Worm (Caenorhabditis elegans) whole organism, L2 larva: ENCODE results near the gene col-152.
A peak's percentile ranks its signal among the peaks of the same experiment; 100 is the strongest.

ENCODE experiments used
- F13H6.1 ChIP-seq: sonication (generic microtip); optimal IDR thresholded peaks from 2 replicates; lab custom pipeline; 2016; ENCODE audit warnings: missing genetic modification characterization, missing compliant biosample characterization
- R02D3.7 ChIP-seq: fragments of 150-350 bp; optimal IDR thresholded peaks from 2 replicates; lab custom pipeline; 2014; ENCODE audit warnings: missing biosample characterization, missing genetic modification characterization
- Y55F3AM.14 ChIP-seq: fragments of 200-800 bp; sonication (Bioruptor generic); optimal IDR thresholded peaks from 2 replicates; lab custom pipeline; 2018; ENCODE audit warnings: mild to moderate bottlenecking, missing genetic modification characterization, missing compliant biosample characterization
- alr-1 ChIP-seq: fragments of 150-350 bp; optimal IDR thresholded peaks from 2 replicates; lab custom pipeline; 2014; ENCODE audit warnings: missing biosample characterization, missing genetic modification characterization
- aly-2 ChIP-seq: fragments of 150-350 bp; optimal IDR thresholded peaks from 2 replicates; lab custom pipeline; 2014; ENCODE audit warnings: missing biosample characterization, missing genetic modification characterization
- ama-1 ChIP-seq: fragments of 150-350 bp; optimal IDR thresholded peaks from 2 replicates; lab custom pipeline; 2018; ENCODE audit warnings: inconsistent platforms
- ceh-16 ChIP-seq: fragments of 150-350 bp; optimal IDR thresholded peaks from 2 replicates; lab custom pipeline; 2014; ENCODE audit warnings: missing biosample characterization, missing genetic modification characterization
- ceh-82 ChIP-seq: fragments of 150-350 bp; optimal IDR thresholded peaks from 2 replicates; lab custom pipeline; 2014; ENCODE audit warnings: missing biosample characterization, missing genetic modification characterization
- crh-2 ChIP-seq: sonication (generic microtip); optimal IDR thresholded peaks from 2 replicates; lab custom pipeline; 2017; ENCODE audit warnings: missing biosample characterization, missing genetic modification characterization
- egl-27 ChIP-seq: sonication (generic microtip); optimal IDR thresholded peaks from 3 replicates; lab custom pipeline; 2017; ENCODE audit warnings: missing biosample characterization, missing genetic modification reagents, missing genetic modification characterization
- elt-1 ChIP-seq: fragments of 150-350 bp; optimal IDR thresholded peaks from 2 replicates; lab custom pipeline; 2014; ENCODE audit warnings: missing biosample characterization, missing genetic modification characterization
- fos-1 ChIP-seq: fragments of 150-350 bp; optimal IDR thresholded peaks from 2 replicates; lab custom pipeline; 2014; ENCODE audit warnings: missing biosample characterization, missing genetic modification characterization
- gmeb-1 ChIP-seq: fragments of 150-350 bp; optimal IDR thresholded peaks from 2 replicates; lab custom pipeline; 2014; ENCODE audit warnings: missing biosample characterization, missing genetic modification characterization
- lin-11 ChIP-seq: fragments of 150-350 bp; sonication (generic microtip); optimal IDR thresholded peaks from 2 replicates; lab custom pipeline; 2014; ENCODE audit warnings: missing biosample characterization, missing genetic modification characterization, inconsistent platforms, mixed read lengths
- lin-13 ChIP-seq: fragments of 150-350 bp; optimal IDR thresholded peaks from 2 replicates; lab custom pipeline; 2014; ENCODE audit warnings: missing biosample characterization, missing genetic modification reagents, missing genetic modification characterization
- lin-39 ChIP-seq: fragments of 150-350 bp; optimal IDR thresholded peaks from 2 replicates; lab custom pipeline; 2014; ENCODE audit warnings: missing biosample characterization, missing genetic modification reagents, missing genetic modification characterization
- lsy-2 ChIP-seq, 2 experiments: fragments of 150-350 bp in 1 of 2; sonication (generic microtip) in 1 of 2; optimal IDR thresholded peaks; 2 replicates each; lab custom pipeline; 2014 to 2017; ENCODE audit warnings: missing biosample characterization in 2 of 2, missing genetic modification characterization in 2 of 2
- mab-5 ChIP-seq: fragments of 150-350 bp; optimal IDR thresholded peaks from 2 replicates; lab custom pipeline; 2014; ENCODE audit warnings: missing biosample characterization, missing genetic modification characterization
- mbf-1 ChIP-seq: sonication (generic microtip); optimal IDR thresholded peaks from 2 replicates; lab custom pipeline; 2017; ENCODE audit warnings: missing biosample characterization, missing genetic modification characterization
- mdl-1 ChIP-seq, 2 experiments: fragments of 150-350 bp in 1 of 2; sonication (generic microtip) in 1 of 2; optimal IDR thresholded peaks; 2 replicates each; lab custom pipeline; 2017; ENCODE audit warnings: missing biosample characterization in 2 of 2, missing genetic modification characterization in 2 of 2
- nhr-10 ChIP-seq: sonication (generic microtip); optimal IDR thresholded peaks from 2 replicates; lab custom pipeline; 2017; ENCODE audit warnings: missing biosample characterization, missing genetic modification characterization
- nhr-12 ChIP-seq: fragments of 150-350 bp; optimal IDR thresholded peaks from 2 replicates; lab custom pipeline; 2014; ENCODE audit warnings: missing biosample characterization, missing genetic modification characterization
- nhr-129 ChIP-seq: fragments of 150-350 bp; optimal IDR thresholded peaks from 2 replicates; lab custom pipeline; 2014; ENCODE audit warnings: missing biosample characterization, missing genetic modification characterization
- nhr-21 ChIP-seq: fragments of 150-350 bp; optimal IDR thresholded peaks from 2 replicates; lab custom pipeline; 2014; ENCODE audit warnings: missing biosample characterization, missing genetic modification characterization
- nhr-23 ChIP-seq: fragments of 150-350 bp; optimal IDR thresholded peaks from 2 replicates; lab custom pipeline; 2014; ENCODE audit warnings: missing biosample characterization, missing genetic modification reagents, missing genetic modification characterization
- nhr-25 ChIP-seq: fragments of 150-350 bp; sonication (generic microtip); optimal IDR thresholded peaks from 3 replicates; lab custom pipeline; 2014; ENCODE audit warnings: missing biosample characterization, missing genetic modification characterization
- nhr-6 ChIP-seq: fragments of 150-350 bp; optimal IDR thresholded peaks from 2 replicates; lab custom pipeline; 2014; ENCODE audit warnings: missing biosample characterization, missing genetic modification characterization
- nhr-77 ChIP-seq: fragments of 150-350 bp; optimal IDR thresholded peaks from 2 replicates; lab custom pipeline; 2014; ENCODE audit warnings: missing biosample characterization, missing genetic modification characterization
- peb-1 ChIP-seq: fragments of 150-350 bp; optimal IDR thresholded peaks from 2 replicates; lab custom pipeline; 2014; ENCODE audit warnings: missing biosample characterization, missing genetic modification characterization
- sem-4 ChIP-seq: fragments of 150-350 bp; optimal IDR thresholded peaks from 2 replicates; lab custom pipeline; 2014; ENCODE audit warnings: missing biosample characterization, missing genetic modification reagents, missing genetic modification characterization
- skn-1 ChIP-seq: sonication (generic microtip); optimal IDR thresholded peaks from 2 replicates; lab custom pipeline; 2017; ENCODE audit warnings: missing biosample characterization, missing genetic modification characterization
- sma-3 ChIP-seq: sonication (generic microtip); optimal IDR thresholded peaks from 2 replicates; lab custom pipeline; 2016; ENCODE audit warnings: missing genetic modification reagents, missing genetic modification characterization, missing compliant biosample characterization
- sma-9 ChIP-seq, 2 experiments: fragments of 150-350 bp in 1 of 2; sonication (generic microtip) in 1 of 2; optimal IDR thresholded peaks; 2 replicates each; lab custom pipeline; 2014 to 2016; ENCODE audit warnings: missing genetic modification characterization in 2 of 2, mild to moderate bottlenecking in 1 of 2, missing biosample characterization in 1 of 2, missing compliant biosample characterization in 1 of 2, missing genetic modification reagents in 1 of 2, moderate library complexity in 1 of 2
- snpc-4 ChIP-seq: fragments of 150-350 bp; optimal IDR thresholded peaks from 2 replicates; lab custom pipeline; 2014; ENCODE audit warnings: missing biosample characterization, missing genetic modification characterization
- unc-39 ChIP-seq: fragments of 150-350 bp; optimal IDR thresholded peaks from 2 replicates; lab custom pipeline; 2014; ENCODE audit warnings: missing biosample characterization, missing genetic modification characterization
- unc-55 ChIP-seq: fragments of 150-350 bp; sonication (generic microtip); optimal IDR thresholded peaks from 3 replicates; lab custom pipeline; 2014; ENCODE audit warnings: missing biosample characterization, missing genetic modification reagents, missing genetic modification characterization
- unc-62 ChIP-seq: fragments of 150-350 bp; optimal IDR thresholded peaks from 2 replicates; lab custom pipeline; 2014; ENCODE audit warnings: missing biosample characterization, missing genetic modification reagents, missing genetic modification characterization
- zag-1 ChIP-seq: fragments of 150-350 bp; optimal IDR thresholded peaks from 2 replicates; lab custom pipeline; 2014; ENCODE audit warnings: missing biosample characterization, missing genetic modification characterization
- ztf-1 ChIP-seq: fragments of 200-800 bp; sonication (Bioruptor generic); conservative IDR thresholded peaks from 2 replicates; pipeline ENCODE4 v1.3.6; 2022; ENCODE audit warnings: missing genetic modification characterization, missing compliant biosample characterization
- ztf-4 ChIP-seq: fragments of 150-350 bp; optimal IDR thresholded peaks from 2 replicates; lab custom pipeline; 2014; ENCODE audit warnings: missing biosample characterization, missing genetic modification characterization

Gene col-152

DNA sequence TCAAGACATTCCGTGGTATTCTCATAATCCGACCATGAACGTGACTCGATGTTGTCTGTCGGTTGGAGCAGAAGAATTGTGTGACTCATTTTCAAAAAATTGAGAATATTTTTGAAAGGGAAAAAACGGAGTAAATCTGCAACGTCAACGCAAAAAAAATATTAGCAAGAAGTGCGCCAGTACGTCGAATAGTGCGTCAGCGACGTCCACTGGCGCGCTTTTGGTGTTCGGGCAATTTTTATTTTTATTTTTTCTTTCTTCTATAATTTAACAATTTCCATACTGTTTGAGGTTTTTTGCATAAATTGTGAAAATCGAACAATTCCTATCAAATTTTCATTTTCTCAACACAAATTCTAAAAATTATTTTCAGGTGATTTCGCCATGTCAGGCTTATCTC, 18.2 kb downstream of the col-152 start, which contains the start of the genes erh-1 and lpd-9 (continued):
- TF ChIP-seq ztf-1 (GFP tag; lab: Robert Waterston, UW): no peak
- TF ChIP-seq nhr-77 (tag; lab: Kevin White, UChicago): no peak
- TF ChIP-seq alr-1: no peak
- no peak for TF ChIP-seq peb-1 (tag; lab: Kevin White, UChicago)
- no peak for TF ChIP-seq nhr-25
- TF ChIP-seq nhr-23 (tag; lab: Kevin White, UChicago): no peak
- peak; percentile 50 for TF ChIP-seq lin-13 (GFP tag; lab: Kevin White, UChicago)
- no peak for TF ChIP-seq ceh-82 (tag; lab: Kevin White, UChicago)
- peak; percentile 85 for TF ChIP-seq gmeb-1 (tag; lab: Kevin White, UChicago)
- TF ChIP-seq lsy-2 (tag; optimal IDR thresholded peaks at IDR 0.05; lab: Kevin White, UChicago): peak; percentile 81 to 86
- peak; percentile 72 for TF ChIP-seq mab-5
- TF ChIP-seq lin-11 (tag; lab: Kevin White, UChicago): peak; percentile 56
- no peak for TF ChIP-seq unc-62 (GFP tag; lab: Kevin White, UChicago)
- TF ChIP-seq, all 48 proteins: peak for 20

DNA sequence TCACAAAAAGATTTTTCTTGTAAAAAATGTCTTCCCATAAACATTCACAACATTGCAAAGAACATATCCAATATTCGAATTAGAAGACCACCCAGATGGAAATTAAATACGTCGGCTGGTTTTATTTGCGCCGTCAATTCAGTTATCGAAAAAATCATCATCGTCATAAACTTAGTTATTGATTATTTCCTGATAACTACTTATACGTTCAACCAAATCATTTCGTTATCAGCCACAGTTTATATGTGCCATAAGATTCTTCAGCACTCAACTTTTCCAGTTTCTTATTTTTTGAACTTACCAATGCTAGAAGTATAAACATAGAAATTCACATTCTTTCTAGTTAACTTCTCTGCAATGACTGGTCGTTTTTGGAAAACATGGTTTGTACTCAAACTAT, 19.9 kb downstream of the col-152 start:
- TF ChIP-seq unc-39 (tag; lab: Kevin White, UChicago) (no peak), sma-9 (GFP tag; optimal IDR thresholded peaks at IDR 0.05; lab: Kevin White, UChicago) (peak; percentile 32), sma-9 (tag; optimal IDR thresholded peaks at IDR 0.05; lab: Kevin White, UChicago) (no peak), nhr-12 (tag; lab: Kevin White, UChicago) (no peak), fos-1 (tag; lab: Kevin White, UChicago) (peak; percentile 83), snpc-4 (tag; lab: Kevin White, UChicago) (no peak), crh-2 (peak; percentile 23), gmeb-1 (tag; lab: Kevin White, UChicago) (peak; percentile 5), skn-1 (tag; lab: Kevin White, UChicago) (peak; percentile 46), lsy-2 (tag; optimal IDR thresholded peaks at IDR 0.05; lab: Kevin White, UChicago) (no peak)

DNA sequence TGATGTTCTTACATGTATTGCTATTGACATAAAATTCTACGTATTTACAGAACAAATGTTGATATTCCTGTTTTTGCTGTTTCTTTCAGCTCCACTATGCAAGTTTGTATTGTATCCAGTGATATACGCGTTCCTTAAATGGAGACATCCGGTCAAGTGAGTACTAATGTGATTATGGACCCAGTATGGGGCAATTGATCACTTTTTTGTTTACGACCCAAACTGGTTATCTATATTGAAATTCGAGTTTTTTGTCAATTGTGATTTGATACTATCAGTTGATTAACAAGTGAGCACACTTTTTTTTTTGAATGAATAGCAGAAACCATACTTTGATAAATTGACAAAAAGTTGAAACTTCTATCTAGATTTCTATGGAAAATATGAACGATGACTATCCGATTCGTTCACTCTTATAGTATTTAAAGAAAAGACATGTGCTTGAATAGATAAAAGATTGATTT, 21.1 kb downstream of the col-152 start, which contains the start of gene T21C9.6:
TSS of gene T21C9.6 (plus strand) at position 51 of the 464 bp plus-strand sequence.
- TF ChIP-seq ama-1 (lab: Kevin White, UChicago) (no peak), fos-1 (tag; lab: Kevin White, UChicago) (peak; percentile 30), R02D3.7 (no peak), lin-39 (tag; lab: Kevin White, UChicago) (no peak), ceh-82 (tag; lab: Kevin White, UChicago) (no peak), nhr-21 (tag; lab: Kevin White, UChicago) (no peak), unc-55 (GFP tag; lab: Kevin White, UChicago) (no peak)
- TF ChIP-seq, all 48 proteins: peak for 1

DNA sequence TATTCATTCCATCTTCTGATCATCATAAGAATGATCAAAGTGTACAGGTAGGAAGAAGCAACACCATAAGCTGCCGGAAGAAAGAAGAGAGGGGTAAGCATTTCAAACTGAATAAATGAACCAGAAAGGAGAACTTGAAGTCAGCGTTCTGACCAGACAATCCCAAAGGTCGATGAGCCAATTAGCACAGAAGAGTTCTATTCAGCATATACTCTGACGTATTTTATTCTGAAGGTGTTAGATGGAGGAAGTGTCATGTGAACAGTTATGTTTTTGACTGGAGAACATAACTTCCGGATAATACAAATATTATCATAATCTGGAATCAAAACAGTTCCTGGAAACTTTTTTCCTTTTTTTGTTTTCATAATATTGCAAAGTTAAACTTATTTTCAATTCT, 28.0 kb downstream of the col-152 start, which contains the start of gene srg-32:
TSS of gene srg-32 (minus strand) at position 101 of the 400 bp plus-strand sequence.
- TF ChIP-seq sma-3 (no peak), lin-13 (GFP tag; lab: Kevin White, UChicago) (no peak), crh-2 (no peak), nhr-77 (tag; lab: Kevin White, UChicago) (no peak), sma-9 (GFP tag; optimal IDR thresholded peaks at IDR 0.05; lab: Kevin White, UChicago) (no peak), sma-9 (tag; optimal IDR thresholded peaks at IDR 0.05; lab: Kevin White, UChicago) (no peak), alr-1 (no peak), ceh-82 (tag; lab: Kevin White, UChicago) (no peak), elt-1 (tag; lab: Kevin White, UChicago) (no peak), skn-1 (tag; lab: Kevin White, UChicago) (no peak), unc-39 (tag; lab: Kevin White, UChicago) (no peak), egl-27 (tag; lab: Kevin White, UChicago) (no peak)

DNA sequence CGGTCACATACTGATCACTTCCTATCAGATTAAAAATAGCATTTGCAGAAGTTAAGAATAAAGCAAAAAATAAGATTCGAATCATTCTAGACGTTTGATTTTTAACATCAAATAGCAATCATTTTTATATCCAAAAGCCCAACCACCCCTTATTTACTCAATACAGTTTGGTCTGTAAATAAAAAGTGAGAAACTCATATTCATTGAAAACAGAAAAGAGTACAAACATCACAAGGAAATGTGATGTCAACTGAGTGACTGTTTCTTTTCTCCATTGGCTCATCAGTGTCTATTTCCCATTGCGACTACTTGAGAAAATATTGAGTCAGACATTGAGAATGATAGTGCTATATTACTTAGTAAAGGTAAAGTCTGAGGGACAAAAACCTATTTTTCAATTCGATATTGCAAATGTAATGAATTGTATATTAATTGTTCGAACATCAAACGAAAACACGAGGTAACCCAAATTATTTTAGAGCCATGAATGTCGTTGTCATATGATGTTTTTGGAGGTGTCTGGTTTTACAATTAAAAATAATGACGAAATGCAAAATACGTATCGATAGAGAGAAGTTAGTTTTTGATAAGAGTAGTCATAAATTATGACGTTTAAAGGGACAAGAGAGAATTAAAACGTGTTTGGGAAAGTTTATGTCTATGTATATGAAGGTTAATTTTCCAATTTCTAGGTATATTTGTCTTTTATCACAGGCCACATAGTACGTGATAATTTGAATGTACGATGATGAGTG, 29.2 kb downstream of the col-152 start, which contains the start of gene ttr-23:
TSS of gene ttr-23 (minus strand) at position 87 of the 755 bp plus-strand sequence.
- TF ChIP-seq ceh-16 (tag; lab: Kevin White, UChicago) (no peak), mab-5 (no peak), nhr-10 (tag; lab: Kevin White, UChicago) (no peak), ztf-1 (GFP tag; lab: Robert Waterston, UW) (no peak), Y55F3AM.14 (GFP tag; lab: Kevin White, UChicago) (no peak), mdl-1 (tag; optimal IDR thresholded peaks at IDR 0.05; lab: Kevin White, UChicago) (no peak), lin-13 (GFP tag; lab: Kevin White, UChicago) (no peak), ztf-4 (no peak), elt-1 (tag; lab: Kevin White, UChicago) (no peak), peb-1 (tag; lab: Kevin White, UChicago) (no peak), snpc-4 (tag; lab: Kevin White, UChicago) (no peak), lin-39 (tag; lab: Kevin White, UChicago) (no peak), nhr-6 (tag; lab: Kevin White, UChicago) (no peak), mbf-1 (tag; lab: Kevin White, UChicago) (no peak), alr-1 (no peak), sem-4 (tag; lab: Kevin White, UChicago) (no peak), egl-27 (tag; lab: Kevin White, UChicago) (no peak), ama-1 (lab: Kevin White, UChicago) (no peak), aly-2 (no peak), zag-1 (no peak), nhr-129 (tag; lab: Kevin White, UChicago) (peak; percentile 54), F13H6.1 (tag; lab: Kevin White, UChicago) (no peak), gmeb-1 (tag; lab: Kevin White, UChicago) (no peak), crh-2 (peak; percentile 32), nhr-25 (no peak)
